Worm (Caenorhabditis elegans): Measurements from ENCODE around the gene T20B5.2.
A peak's percentile ranks its signal among the peaks of the same experiment; 100 is the strongest.

Gene T20B5.2

DNA sequence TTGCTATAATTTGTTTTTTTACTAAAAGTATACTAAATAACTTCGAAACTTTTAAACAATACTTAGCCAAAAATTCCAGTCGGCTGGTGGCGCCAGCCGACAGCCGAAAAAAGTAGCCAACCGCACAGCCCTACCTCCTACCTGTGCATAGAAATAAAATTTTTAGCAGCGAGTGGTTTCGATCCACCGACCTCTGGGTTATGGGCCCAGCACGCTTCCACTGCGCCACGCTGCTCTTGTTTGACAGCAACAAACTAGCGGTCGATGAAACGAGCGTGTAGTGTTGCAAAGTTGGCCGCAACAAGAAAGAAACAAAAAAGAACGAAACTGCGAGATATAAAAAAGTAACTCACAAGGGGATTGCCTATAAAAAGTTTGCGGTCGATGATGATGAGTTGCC lies 42.0 kb downstream of the T20B5.2 start (continued):
- TF ChIP-seq ceh-100 (GFP tag; IDR thresholded peaks at IDR 0.05) (0 out of 2 replicates have a peak, but pooled peaks have one; percentile 25), ceh-27 (GFP tag; optimal IDR thresholded peaks at IDR 0.05) (peak; percentile 18), ztf-26 (tag; optimal IDR thresholded peaks at IDR 0.05) (peak; percentile 50), nfya-1 (tag; optimal IDR thresholded peaks at IDR 0.05; ENCODE audit: borderline replicate concordance, insufficient read depth) (no peak), snpc-1.1 (tag; optimal IDR thresholded peaks at IDR 0.05; ENCODE audit: insufficient read depth) (no peak), dox-1 (GFP tag; IDR thresholded peaks at IDR 0.05) (no peak; the same call in 1 of the 2 replicates), madf-10 (tag; optimal IDR thresholded peaks at IDR 0.05) (peak; percentile 49), rec-8 (tag; optimal IDR thresholded peaks at IDR 0.05) (peak; percentile 7 to 42), B0261.1 (tag; optimal IDR thresholded peaks at IDR 0.05) (peak; percentile 84), mxl-1 (tag; optimal IDR thresholded peaks at IDR 0.05) (peak; percentile 84), dpff-1 (tag; optimal IDR thresholded peaks at IDR 0.05) (no peak), ztf-18 (tag; optimal IDR thresholded peaks at IDR 0.05) (peak; percentile 57), C17E4.6 (GFP tag; IDR thresholded peaks at IDR 0.05) (no peak), let-607 (tag; optimal IDR thresholded peaks at IDR 0.05) (peak; percentile 24 to 27), rpc-1 (optimal IDR thresholded peaks at IDR 0.05) (peak; percentile 71), rpc-1 (tag; optimal IDR thresholded peaks at IDR 0.05) (peak; percentile 82), pbrm-1 (GFP tag; IDR thresholded peaks at IDR 0.05) (peak; percentile 36; the same call in 1 of the 2 replicates), B0336.3 (GFP tag; IDR thresholded peaks at IDR 0.05) (0 out of 2 replicates have a peak, but pooled peaks have one; percentile 16), madf-3 (GFP tag; IDR thresholded peaks at IDR 0.05) (no peak), K11D2.4 (GFP tag; IDR thresholded peaks at IDR 0.05) (no peak), bed-2 (GFP tag; IDR thresholded peaks at IDR 0.05) (no peak), hmg-1.2 (GFP tag; IDR thresholded peaks at IDR 0.05) (peak; percentile 67), tlf-1 (GFP tag; optimal IDR thresholded peaks at IDR 0.05) (no peak), snpc-3.4 (tag; optimal IDR thresholded peaks at IDR 0.05) (peak; percentile 25), chd-7 (tag; optimal IDR thresholded peaks at IDR 0.05) (peak; percentile 73), somi-1 (GFP tag; optimal IDR thresholded peaks at IDR 0.05) (no peak), F49E8.2 (tag; optimal IDR thresholded peaks at IDR 0.05; ENCODE audit: insufficient read depth) (no peak), bed-1 (GFP tag; IDR thresholded peaks at IDR 0.05) (no peak), die-1 (tag; optimal IDR thresholded peaks at IDR 0.05) (peak; percentile 71), aptf-3 (GFP tag; IDR thresholded peaks at IDR 0.05) (no peak), nfya-2 (GFP tag; IDR thresholded peaks at IDR 0.05) (no peak), B0019.2 (GFP tag; conservative IDR thresholded peaks at IDR 0.05) (no peak), sptf-2 (GFP tag; optimal IDR thresholded peaks at IDR 0.05) (no peak), nhr-80 (tag; optimal IDR thresholded peaks at IDR 0.05) (peak; percentile 29), Y67H2A.10 (GFP tag; conservative IDR thresholded peaks at IDR 0.05) (no peak)

DNA sequence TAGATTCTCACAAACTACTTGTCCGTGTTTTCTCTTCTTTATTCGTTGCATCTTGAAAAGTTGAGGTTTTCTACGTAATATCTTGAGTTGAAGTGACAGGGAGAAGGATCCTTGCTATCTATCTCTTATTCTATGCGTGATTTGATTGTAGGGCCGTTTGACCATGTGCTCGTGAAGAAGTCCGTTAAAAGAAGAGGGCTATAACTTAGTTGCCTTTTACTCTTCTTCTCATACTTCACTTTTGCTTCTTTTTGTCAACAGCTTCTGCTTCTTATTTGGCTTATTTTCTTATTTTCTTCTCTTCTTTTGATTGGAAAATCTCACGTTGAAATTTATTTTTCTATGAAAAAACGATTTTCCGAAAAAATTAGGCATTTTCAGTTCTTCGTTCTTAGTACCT lies 42.8 kb downstream of the T20B5.2 start:
- TF ChIP-seq cebp-2 (GFP tag; IDR thresholded peaks at IDR 0.05) (no peak), Y67H2A.10 (GFP tag; conservative IDR thresholded peaks at IDR 0.05) (no peak), dpl-1 (GFP tag; optimal IDR thresholded peaks at IDR 0.05) (no peak), zim-3 (tag; optimal IDR thresholded peaks at IDR 0.05) (no peak)
